Fruit fly (Drosophila melanogaster) whole organism, embryonic: ENCODE results near the gene CG34435.

Source experiments
- CG4854 ChIP-seq: fragments of 200-800 bp; sonication (Bioruptor generic); optimal IDR thresholded peaks from 2 replicates; lab custom pipeline; 2016; ENCODE audit warnings: missing biosample characterization, missing genetic modification characterization, inconsistent platforms
- HLH54F ChIP-seq: fragments of 200-800 bp; sonication (Bioruptor generic); optimal IDR thresholded peaks from 3 replicates; lab custom pipeline; 2016; ENCODE audit warnings: missing biosample characterization, missing genetic modification characterization
- Hey ChIP-seq: fragments of 200-800 bp; sonication (Bioruptor generic); optimal IDR thresholded peaks from 3 replicates; lab custom pipeline; 2018; ENCODE audit warnings: missing biosample characterization, mild to moderate bottlenecking, missing genetic modification characterization
- Taf1 ChIP-seq: fragments of 200-800 bp; sonication (Bioruptor generic); IDR thresholded peaks from 2 replicates; pipeline ENCODE4 v1.3.6; 2022; ENCODE audit warnings: missing biosample characterization, missing genetic modification characterization
- en ChIP-seq: fragments of 200-800 bp; sonication (Bioruptor generic); optimal IDR thresholded peaks from 2 replicates; lab custom pipeline; 2016; ENCODE audit warnings: missing biosample characterization, missing genetic modification characterization

- no peak for TF ChIP-seq en (GFP tag; lab: Kevin White, UChicago)
- TF ChIP-seq CG4854 (GFP tag; lab: Kevin White, UChicago): no peak
- no peak for TF ChIP-seq Hey (tag; lab: Kevin White, UChicago)
- no peak for TF ChIP-seq HLH54F (GFP tag; lab: Kevin White, UChicago)
- TF ChIP-seq Taf1: no peak
Observed at dm6 chrX:5616270-5616669, 2.0 kb upstream of the CG34435 start, which contains the start of gene CG34434.
